Fruit fly (Drosophila melanogaster): ENCODE results near the gene CG5880.

Gene CG5880

DNA sequence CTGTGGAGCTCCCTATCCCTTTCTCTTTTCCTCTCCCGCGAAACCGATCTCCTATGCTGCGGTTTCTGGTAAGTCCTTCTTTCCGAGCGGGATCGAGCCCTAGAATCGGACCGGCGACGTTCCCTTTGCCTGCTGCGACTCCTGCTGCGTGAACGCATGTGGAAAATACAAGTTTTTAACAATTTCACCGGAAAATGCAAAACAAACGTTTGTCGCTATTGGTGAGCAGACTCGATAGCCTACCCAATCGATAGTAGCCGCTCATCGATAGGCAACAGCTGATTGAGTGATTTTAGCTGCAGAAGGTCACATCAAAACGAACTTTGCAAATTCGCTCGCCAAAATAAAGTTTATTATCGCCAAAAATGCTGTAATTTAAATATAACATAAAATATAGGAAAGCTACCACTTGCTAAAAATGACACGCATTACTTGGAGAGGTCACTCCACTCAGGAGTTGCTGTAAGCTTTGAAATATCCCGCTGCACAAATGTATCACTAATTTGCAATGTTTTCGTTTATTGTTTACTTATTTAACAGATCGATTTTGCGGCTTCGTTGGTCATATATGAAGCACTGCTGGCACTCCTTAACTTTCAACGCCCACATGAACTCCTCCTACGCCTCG, at the start of gene CG5880, which contains the start of gene CG6066 (continued):
- TF ChIP-seq lilli (GFP tag; optimal IDR thresholded peaks at IDR 0.05): no peak
- TF ChIP-seq p53 (GFP tag; optimal IDR thresholded peaks at IDR 0.05): no peak
- TF ChIP-seq CG10979 (tag; optimal IDR thresholded peaks at IDR 0.05): no peak
- TF ChIP-seq ap (GFP tag; IDR thresholded peaks at IDR 0.05): no peak
- TF ChIP-seq jigr1 (GFP tag; IDR thresholded peaks at IDR 0.05): no peak
- no peak for TF ChIP-seq cas (GFP tag; IDR thresholded peaks at IDR 0.05)
- TF ChIP-seq CG7745 (tag; optimal IDR thresholded peaks at IDR 0.05): no peak
- peak; percentile 84 for TF ChIP-seq Sry-δ (GFP tag; optimal IDR thresholded peaks at IDR 0.05)
- no peak for TF ChIP-seq CG8944 (GFP tag; optimal IDR thresholded peaks at IDR 0.05)
- TF ChIP-seq Hr78 (GFP tag; optimal IDR thresholded peaks at IDR 0.05): peak in 1 of 2 experiments; percentile 21
- no peak for TF ChIP-seq CG10654 (GFP tag; optimal IDR thresholded peaks at IDR 0.05)
- TF ChIP-seq Jarid2 (GFP tag; optimal IDR thresholded peaks at IDR 0.05): no peak
- no peak for TF ChIP-seq Xrp1 (GFP tag; IDR thresholded peaks at IDR 0.05)
- no peak for TF ChIP-seq br (optimal IDR thresholded peaks at IDR 0.05)
- no peak for TF ChIP-seq CG1529 (GFP tag; optimal IDR thresholded peaks at IDR 0.05)
- TF ChIP-seq ERR (GFP tag; optimal IDR thresholded peaks at IDR 0.05): no peak
- no peak for TF ChIP-seq mirr (GFP tag; optimal IDR thresholded peaks at IDR 0.05)
- no peak for TF ChIP-seq CG6813 (GFP tag; optimal IDR thresholded peaks at IDR 0.05)
- no peak for TF ChIP-seq CG14441 (GFP tag; IDR thresholded peaks at IDR 0.05)
- TF ChIP-seq ems (GFP tag; optimal IDR thresholded peaks at IDR 0.05): no peak
- TF ChIP-seq unc-4 (GFP tag; IDR thresholded peaks at IDR 0.05; ENCODE audit: partially characterized antibody): peak; percentile 82
- no peak for TF ChIP-seq Side (GFP tag; optimal IDR thresholded peaks at IDR 0.05)
- TF ChIP-seq sd (tag; optimal IDR thresholded peaks at IDR 0.05): no peak
- TF ChIP-seq Myb (GFP tag; optimal IDR thresholded peaks at IDR 0.05): peak; percentile 29
- no peak for TF ChIP-seq CG6272 (GFP tag; IDR thresholded peaks at IDR 0.05)
- TF ChIP-seq CG4854 (GFP tag; optimal IDR thresholded peaks at IDR 0.05): no peak
- no peak for TF ChIP-seq zen (tag; optimal IDR thresholded peaks at IDR 0.05)
- TF ChIP-seq CG11560 (tag; IDR thresholded peaks at IDR 0.05): no peak
- TF ChIP-seq CG15269 (tag; optimal IDR thresholded peaks at IDR 0.05): no peak
- no peak for TF ChIP-seq twi (tag; optimal IDR thresholded peaks at IDR 0.05)
- no peak for TF ChIP-seq CG7372 (GFP tag; IDR thresholded peaks at IDR 0.05)
- TF ChIP-seq Opbp (GFP tag; IDR thresholded peaks at IDR 0.05; ENCODE audit: partially characterized antibody): peak; percentile 85
- no peak for TF ChIP-seq corto (GFP tag; optimal IDR thresholded peaks at IDR 0.05)
- TF ChIP-seq Nf-YB (GFP tag; optimal IDR thresholded peaks at IDR 0.05): peak; percentile 6
- no peak for TF ChIP-seq CG17385 (GFP tag; optimal IDR thresholded peaks at IDR 0.05)
- no peak for TF ChIP-seq Ada2b (GFP tag; IDR thresholded peaks at IDR 0.05)
- TF ChIP-seq CG6854 (GFP tag; optimal IDR thresholded peaks at IDR 0.05): no peak
- no peak for TF ChIP-seq CG2889 (GFP tag; IDR thresholded peaks at IDR 0.05)
- no peak for TF ChIP-seq Blimp-1 (GFP tag; optimal IDR thresholded peaks at IDR 0.05)
- TF ChIP-seq cato (GFP tag; optimal IDR thresholded peaks at IDR 0.05; ENCODE audit: borderline replicate concordance): no peak
- no peak for TF ChIP-seq esg (GFP tag; conservative IDR thresholded peaks at IDR 0.05)
- TF ChIP-seq NFAT (GFP tag; IDR thresholded peaks at IDR 0.05): no peak
- TF ChIP-seq bowl (GFP tag; IDR thresholded peaks at IDR 0.05): no peak
- TF ChIP-seq CG15514 (GFP tag; optimal IDR thresholded peaks at IDR 0.05): no peak
- TF ChIP-seq CG11085 (GFP tag; IDR thresholded peaks at IDR 0.05): no peak
- no peak for TF ChIP-seq Awh (GFP tag; IDR thresholded peaks at IDR 0.05)
- TF ChIP-seq sim (GFP tag; IDR thresholded peaks at IDR 0.05): no peak
- no peak for TF ChIP-seq Gsc (GFP tag; IDR thresholded peaks at IDR 0.05)
- no peak for TF ChIP-seq H15 (GFP tag; IDR thresholded peaks at IDR 0.05)
- TF ChIP-seq CG17568 (GFP tag; optimal IDR thresholded peaks at IDR 0.05): no peak
- no peak for TF ChIP-seq maf-S (GFP tag; optimal IDR thresholded peaks at IDR 0.05)

Data from whole organism, embryonic.